Worm (Caenorhabditis elegans): ENCODE results near the gene R05D3.9.

R05D3.9 gene

ce11 chrIII:8368619-8369018 is at the start of gene R05D3.9:
R05D3.9 (minus strand) TSS chrIII:8368719.
- TF ChIP-seq T22C8.4 (GFP tag; IDR thresholded peaks at IDR 0.05) (no peak), klf-2 (GFP tag; conservative IDR thresholded peaks at IDR 0.05) (no peak), flt-1 (GFP tag; IDR thresholded peaks at IDR 0.05) (no peak), ref-1 (GFP tag; conservative IDR thresholded peaks at IDR 0.05) (no peak), tab-1 (GFP tag; IDR thresholded peaks at IDR 0.05) (no peak), ztf-29 (GFP tag; IDR thresholded peaks at IDR 0.05) (no peak), cog-1 (tag; optimal IDR thresholded peaks at IDR 0.05) (no peak), med-1 (GFP tag; optimal IDR thresholded peaks at IDR 0.05; ENCODE audit: insufficient read depth) (no peak), ztf-23 (GFP tag; IDR thresholded peaks at IDR 0.05) (no peak)

ce11 chrIII:8417968-8418267 is 49.4 kb upstream of the R05D3.9 start, which contains the start of gene sor-1:
sor-1 (plus strand) TSS chrIII:8418168.
- TF ChIP-seq klf-2 (GFP tag; conservative IDR thresholded peaks at IDR 0.05) (no peak), ref-1 (GFP tag; conservative IDR thresholded peaks at IDR 0.05) (no peak), ztf-23 (GFP tag; IDR thresholded peaks at IDR 0.05) (no peak), flt-1 (GFP tag; IDR thresholded peaks at IDR 0.05) (no peak), cog-1 (tag; optimal IDR thresholded peaks at IDR 0.05) (no peak), T22C8.4 (GFP tag; IDR thresholded peaks at IDR 0.05) (peak; percentile 62; the same call in 1 of the 2 replicates), med-1 (GFP tag; optimal IDR thresholded peaks at IDR 0.05; ENCODE audit: insufficient read depth) (no peak), tab-1 (GFP tag; IDR thresholded peaks at IDR 0.05) (no peak)

ce11 chrIII:8417192-8417967 is 48.9 kb upstream of the R05D3.9 start:
- peak; percentile 43; the same call in 1 of the 2 replicates for TF ChIP-seq ztf-23 (GFP tag; IDR thresholded peaks at IDR 0.05)
- no peak for TF ChIP-seq klf-2 (GFP tag; conservative IDR thresholded peaks at IDR 0.05)
- no peak for TF ChIP-seq ztf-29 (GFP tag; IDR thresholded peaks at IDR 0.05)
- TF ChIP-seq ref-1 (GFP tag; conservative IDR thresholded peaks at IDR 0.05), result no peak
- TF ChIP-seq T22C8.4 (GFP tag; IDR thresholded peaks at IDR 0.05), result peak; percentile 64; the same call in 1 of the 2 replicates
- no peak for TF ChIP-seq med-1 (GFP tag; optimal IDR thresholded peaks at IDR 0.05; ENCODE audit: insufficient read depth)
- TF ChIP-seq flt-1 (GFP tag; IDR thresholded peaks at IDR 0.05), result 0 out of 2 replicates have a peak, but pooled peaks have one; percentile 38
- no peak for TF ChIP-seq tab-1 (GFP tag; IDR thresholded peaks at IDR 0.05)
- peak; percentile 95 for TF ChIP-seq cog-1 (tag; optimal IDR thresholded peaks at IDR 0.05)

- no peak for TF ChIP-seq klf-2 (GFP tag; conservative IDR thresholded peaks at IDR 0.05)
- TF ChIP-seq T22C8.4 (GFP tag; IDR thresholded peaks at IDR 0.05), result no peak
- no peak for TF ChIP-seq ztf-29 (GFP tag; IDR thresholded peaks at IDR 0.05)
- no peak for TF ChIP-seq ref-1 (GFP tag; conservative IDR thresholded peaks at IDR 0.05)
- TF ChIP-seq flt-1 (GFP tag; IDR thresholded peaks at IDR 0.05), result no peak
- no peak for TF ChIP-seq tab-1 (GFP tag; IDR thresholded peaks at IDR 0.05)
- TF ChIP-seq cog-1 (tag; optimal IDR thresholded peaks at IDR 0.05), result no peak
- no peak for TF ChIP-seq ztf-23 (GFP tag; IDR thresholded peaks at IDR 0.05)
- no peak for TF ChIP-seq med-1 (GFP tag; optimal IDR thresholded peaks at IDR 0.05; ENCODE audit: insufficient read depth)
These were observed 48.3 kb upstream of the R05D3.9 start for ce11 chrIII:8416871-8417191.

ce11 chrIII:8413501-8413900 is 45.0 kb upstream of the R05D3.9 start:
- no peak for TF ChIP-seq ztf-23 (GFP tag; IDR thresholded peaks at IDR 0.05)
- TF ChIP-seq klf-2 (GFP tag; conservative IDR thresholded peaks at IDR 0.05), result no peak
- no peak for TF ChIP-seq cog-1 (tag; optimal IDR thresholded peaks at IDR 0.05)
- TF ChIP-seq ref-1 (GFP tag; conservative IDR thresholded peaks at IDR 0.05), result no peak
- TF ChIP-seq flt-1 (GFP tag; IDR thresholded peaks at IDR 0.05), result no peak
- no peak for TF ChIP-seq T22C8.4 (GFP tag; IDR thresholded peaks at IDR 0.05)

ce11 chrIII:8411976-8412375 is 43.5 kb upstream of the R05D3.9 start:
- peak; percentile 13 for TF ChIP-seq cog-1 (tag; optimal IDR thresholded peaks at IDR 0.05)
- no peak for TF ChIP-seq med-1 (GFP tag; optimal IDR thresholded peaks at IDR 0.05; ENCODE audit: insufficient read depth)
- peak; percentile 98 for TF ChIP-seq ztf-23 (GFP tag; IDR thresholded peaks at IDR 0.05)
- peak; percentile 69; the same call in 1 of the 2 replicates for TF ChIP-seq flt-1 (GFP tag; IDR thresholded peaks at IDR 0.05)

- TF ChIP-seq T22C8.4 (GFP tag; IDR thresholded peaks at IDR 0.05) (no peak), med-1 (GFP tag; optimal IDR thresholded peaks at IDR 0.05; ENCODE audit: insufficient read depth) (no peak), tab-1 (GFP tag; IDR thresholded peaks at IDR 0.05) (no peak), klf-2 (GFP tag; conservative IDR thresholded peaks at IDR 0.05) (no peak), ztf-23 (GFP tag; IDR thresholded peaks at IDR 0.05) (no peak), ztf-29 (GFP tag; IDR thresholded peaks at IDR 0.05) (no peak), flt-1 (GFP tag; IDR thresholded peaks at IDR 0.05) (no peak), ref-1 (GFP tag; conservative IDR thresholded peaks at IDR 0.05) (no peak), cog-1 (tag; optimal IDR thresholded peaks at IDR 0.05) (no peak)
These were observed 42.2 kb upstream of the R05D3.9 start for ce11 chrIII:8410747-8411146.

ce11 chrIII:8409166-8409565 is 40.6 kb upstream of the R05D3.9 start, which contains the start of gene ZK353.9:
ZK353.9 (plus strand) TSS chrIII:8409496.
- no peak for TF ChIP-seq ztf-23 (GFP tag; IDR thresholded peaks at IDR 0.05)
- TF ChIP-seq med-1 (GFP tag; optimal IDR thresholded peaks at IDR 0.05; ENCODE audit: insufficient read depth), result no peak
- TF ChIP-seq flt-1 (GFP tag; IDR thresholded peaks at IDR 0.05), result no peak
- TF ChIP-seq klf-2 (GFP tag; conservative IDR thresholded peaks at IDR 0.05), result no peak
- TF ChIP-seq ref-1 (GFP tag; conservative IDR thresholded peaks at IDR 0.05), result no peak
- no peak for TF ChIP-seq cog-1 (tag; optimal IDR thresholded peaks at IDR 0.05)
- no peak for TF ChIP-seq tab-1 (GFP tag; IDR thresholded peaks at IDR 0.05)
- no peak for TF ChIP-seq ztf-29 (GFP tag; IDR thresholded peaks at IDR 0.05)
- TF ChIP-seq T22C8.4 (GFP tag; IDR thresholded peaks at IDR 0.05), result no peak

ce11 chrIII:8405449-8405962 is 37.0 kb upstream of the R05D3.9 start, which contains the start of the genes ubxn-4 and cyy-1:
ubxn-4 (minus strand) TSS chrIII:8405562.
cyy-1 (plus strand) TSS chrIII:8405874.
- 0 out of 2 replicates have a peak, but pooled peaks have one; percentile 17 for TF ChIP-seq flt-1 (GFP tag; IDR thresholded peaks at IDR 0.05)
- TF ChIP-seq klf-2 (GFP tag; conservative IDR thresholded peaks at IDR 0.05), result no peak

ce11 chrIII:8403507-8403906 is 35.0 kb upstream of the R05D3.9 start, which contains the start of gene cutc-1:
cutc-1 (minus strand) TSS chrIII:8403607.
- TF ChIP-seq cog-1 (tag; optimal IDR thresholded peaks at IDR 0.05) (no peak), med-1 (GFP tag; optimal IDR thresholded peaks at IDR 0.05; ENCODE audit: insufficient read depth) (no peak), ref-1 (GFP tag; conservative IDR thresholded peaks at IDR 0.05) (no peak), ztf-29 (GFP tag; IDR thresholded peaks at IDR 0.05) (no peak), ztf-23 (GFP tag; IDR thresholded peaks at IDR 0.05) (no peak), tab-1 (GFP tag; IDR thresholded peaks at IDR 0.05) (no peak), flt-1 (GFP tag; IDR thresholded peaks at IDR 0.05) (no peak), T22C8.4 (GFP tag; IDR thresholded peaks at IDR 0.05) (no peak), klf-2 (GFP tag; conservative IDR thresholded peaks at IDR 0.05) (no peak)

Data from whole organism, midembryonic.